Worm (Caenorhabditis elegans) whole organism, L4 larva: ENCODE measurements around the gene str-226.
A peak's percentile ranks its signal among the peaks of the same experiment; 100 is the strongest.

Source experiments
- F26F4.8 ChIP-seq: fragments of 200-800 bp; sonication (Bioruptor generic); conservative IDR thresholded peaks from 2 replicates; pipeline ENCODE4 v1.3.6; 2022; ENCODE audit warnings: missing genetic modification characterization, missing compliant biosample characterization
- F37D6.2 ChIP-seq: sonication (generic microtip); optimal IDR thresholded peaks from 2 replicates; lab custom pipeline; 2016; ENCODE audit warnings: mild to moderate bottlenecking, missing genetic modification characterization, missing compliant biosample characterization
- T20F7.1 ChIP-seq: fragments of 200-800 bp; sonication (Bioruptor generic); optimal IDR thresholded peaks from 2 replicates; lab custom pipeline; 2018; ENCODE audit warnings: mild to moderate bottlenecking, missing genetic modification characterization, missing compliant biosample characterization
- T26A8.4 ChIP-seq: fragments of 200-800 bp; sonication (Bioruptor generic); IDR thresholded peaks from 2 replicates; pipeline ENCODE4 v1.3.6; 2022; ENCODE audit warnings: missing genetic modification characterization, missing compliant biosample characterization
- Y105C5A.15 ChIP-seq: fragments of 200-800 bp; sonication (Bioruptor generic); IDR thresholded peaks from 2 replicates; pipeline ENCODE4 v1.3.6; 2022; ENCODE audit warnings: missing genetic modification characterization, missing compliant biosample characterization
- Y5F2A.4 ChIP-seq: fragments of 200-800 bp; sonication (Bioruptor generic); optimal IDR thresholded peaks from 2 replicates; lab custom pipeline; 2018; ENCODE audit warnings: mild to moderate bottlenecking, missing genetic modification characterization, missing compliant biosample characterization
- ZK337.2 ChIP-seq: fragments of 200-800 bp; sonication (Bioruptor generic); IDR thresholded peaks from 2 replicates; pipeline ENCODE4 v1.3.6; 2022; ENCODE audit warnings: missing genetic modification reagents, missing genetic modification characterization, missing compliant biosample characterization
- aly-2 ChIP-seq: sonication (generic microtip); optimal IDR thresholded peaks from 2 replicates; lab custom pipeline; 2018; ENCODE audit warnings: missing biosample characterization, missing genetic modification characterization
- attf-4 ChIP-seq: sonication (generic microtip); optimal IDR thresholded peaks from 3 replicates; lab custom pipeline; 2017; ENCODE audit warnings: missing biosample characterization, missing genetic modification characterization
- ceh-28 ChIP-seq: fragments of 150-350 bp; optimal IDR thresholded peaks from 2 replicates; lab custom pipeline; 2014; ENCODE audit warnings: missing biosample characterization, missing genetic modification reagents, missing genetic modification characterization
- ceh-32 ChIP-seq: sonication (generic microtip); optimal IDR thresholded peaks from 2 replicates; lab custom pipeline; 2016; ENCODE audit warnings: mild to moderate bottlenecking, missing genetic modification characterization, missing compliant biosample characterization; ENCODE audit not compliant: poor library complexity
- ceh-62 ChIP-seq: sonication (generic microtip); optimal IDR thresholded peaks from 2 replicates; lab custom pipeline; 2017; ENCODE audit warnings: missing biosample characterization, missing genetic modification characterization
- ces-1 ChIP-seq: fragments of 150-350 bp; sonication (generic microtip); optimal IDR thresholded peaks from 4 replicates; lab custom pipeline; 2014; ENCODE audit warnings: missing biosample characterization, missing genetic modification reagents, missing genetic modification characterization
- daf-16 ChIP-seq, 3 experiments: sonication (generic microtip); optimal IDR thresholded peaks; 2 replicates each; lab custom pipeline; 2016 to 2017; ENCODE audit warnings: missing genetic modification characterization in 3 of 3, missing genetic modification reagents in 3 of 3, mild to moderate bottlenecking in 2 of 3, missing compliant biosample characterization in 2 of 3, missing biosample characterization in 1 of 3, moderate library complexity in 1 of 3
- daf-19 ChIP-seq: fragments of 200-800 bp; sonication (Bioruptor generic); conservative IDR thresholded peaks from 2 replicates; pipeline ENCODE4 v1.3.6; 2022; ENCODE audit warnings: missing genetic modification characterization, missing compliant biosample characterization
- dmd-6 ChIP-seq: fragments of 200-800 bp; sonication (Bioruptor generic); IDR thresholded peaks from 2 replicates; pipeline ENCODE4 v1.3.6; 2022; ENCODE audit warnings: missing genetic modification reagents, missing genetic modification characterization, missing compliant biosample characterization
- dmd-8 ChIP-seq: fragments of 200-800 bp; sonication (Bioruptor generic); IDR thresholded peaks from 2 replicates; pipeline ENCODE4 v1.3.6; 2022; ENCODE audit warnings: missing genetic modification characterization, missing compliant biosample characterization
- dve-1 ChIP-seq: sonication (generic microtip); optimal IDR thresholded peaks from 2 replicates; lab custom pipeline; 2017; ENCODE audit warnings: antibody characterized with exemption, mild to moderate bottlenecking, missing genetic modification characterization, missing compliant biosample characterization; ENCODE audit not compliant: insufficient read depth
- egl-27 ChIP-seq: sonication (generic microtip); optimal IDR thresholded peaks from 3 replicates; lab custom pipeline; 2017; ENCODE audit warnings: missing biosample characterization, missing genetic modification reagents, missing genetic modification characterization
- fos-1 ChIP-seq: fragments of 150-350 bp; optimal IDR thresholded peaks from 2 replicates; lab custom pipeline; 2014; ENCODE audit warnings: missing biosample characterization, missing genetic modification characterization
- gei-8 ChIP-seq: fragments of 200-800 bp; sonication (Bioruptor generic); optimal IDR thresholded peaks from 2 replicates; lab custom pipeline; 2018; ENCODE audit warnings: mild to moderate bottlenecking, missing genetic modification characterization, missing compliant biosample characterization
- hmg-1.1 ChIP-seq: fragments of 200-800 bp; sonication (Bioruptor generic); IDR thresholded peaks from 2 replicates; pipeline ENCODE4 v1.3.6; 2022; ENCODE audit warnings: missing genetic modification reagents, missing genetic modification characterization, missing compliant biosample characterization
- lin-1 ChIP-seq: fragments of 200-800 bp; sonication (Bioruptor generic); IDR thresholded peaks from 2 replicates; pipeline ENCODE4 v1.3.6; 2022; ENCODE audit warnings: missing genetic modification reagents, missing genetic modification characterization, missing compliant biosample characterization
- madf-9 ChIP-seq: fragments of 200-800 bp; sonication (Bioruptor generic); conservative IDR thresholded peaks from 2 replicates; pipeline ENCODE4 v1.3.6; 2022; ENCODE audit warnings: missing genetic modification reagents, missing genetic modification characterization, missing compliant biosample characterization
- nhr-11 ChIP-seq: fragments of 150-350 bp; optimal IDR thresholded peaks from 2 replicates; lab custom pipeline; 2014; ENCODE audit warnings: missing biosample characterization, missing genetic modification characterization
- nhr-111 ChIP-seq: fragments of 200-800 bp; sonication (Bioruptor generic); optimal IDR thresholded peaks from 2 replicates; lab custom pipeline; 2018; ENCODE audit warnings: mild to moderate bottlenecking, missing genetic modification characterization, missing compliant biosample characterization
- nhr-237 ChIP-seq: sonication (generic microtip); optimal IDR thresholded peaks from 2 replicates; lab custom pipeline; 2017; ENCODE audit warnings: missing biosample characterization, missing genetic modification characterization
- nhr-28 ChIP-seq: fragments of 150-350 bp; optimal IDR thresholded peaks from 2 replicates; lab custom pipeline; 2014; ENCODE audit warnings: missing biosample characterization, missing genetic modification characterization
- nhr-42 ChIP-seq: fragments of 200-800 bp; sonication (Bioruptor generic); IDR thresholded peaks from 2 replicates; pipeline ENCODE4 v1.3.6; 2022; ENCODE audit warnings: missing genetic modification characterization, missing compliant biosample characterization
- nhr-6 ChIP-seq: fragments of 150-350 bp; optimal IDR thresholded peaks from 2 replicates; lab custom pipeline; 2014; ENCODE audit warnings: missing biosample characterization, missing genetic modification characterization
- pqm-1 ChIP-seq: sonication (generic microtip); optimal IDR thresholded peaks from 2 replicates; lab custom pipeline; 2017; ENCODE audit warnings: missing biosample characterization, missing genetic modification characterization
- rbr-2 ChIP-seq: sonication (generic microtip); optimal IDR thresholded peaks from 2 replicates; lab custom pipeline; 2016; ENCODE audit warnings: missing genotype, missing genetic modification characterization, missing compliant biosample characterization
- snpc-1.2 ChIP-seq: fragments of 200-800 bp; sonication (Bioruptor generic); IDR thresholded peaks from 2 replicates; pipeline ENCODE4 v1.3.6; 2022; ENCODE audit warnings: missing genetic modification reagents, missing genetic modification characterization, missing compliant biosample characterization
- spr-3 ChIP-seq: fragments of 200-800 bp; sonication (Bioruptor generic); optimal IDR thresholded peaks from 2 replicates; lab custom pipeline; 2018; ENCODE audit warnings: mild to moderate bottlenecking, missing genetic modification characterization, missing compliant biosample characterization
- tra-1 ChIP-seq: fragments of 200-800 bp; sonication (Bioruptor generic); IDR thresholded peaks from 2 replicates; pipeline ENCODE4 v1.3.6; 2022; ENCODE audit warnings: missing genetic modification reagents, missing genetic modification characterization, missing compliant biosample characterization
- unc-62 ChIP-seq, 3 experiments: fragments of 150-350 bp in 1 of 3; sonication (generic microtip); optimal IDR thresholded peaks in 2 of 3; peaks in 1 of 3; 1 replicate in 1 of 3; 2 replicates in 2 of 3; lab custom pipeline; 2014 to 2017; ENCODE audit warnings: missing biosample characterization in 3 of 3, missing genetic modification characterization in 3 of 3, missing genetic modification reagents in 3 of 3, missing genotype in 1 of 3
- vab-7 ChIP-seq: fragments of 200-800 bp; sonication (Bioruptor generic); IDR thresholded peaks from 2 replicates; pipeline ENCODE4 v1.3.6; 2022; ENCODE audit warnings: missing genetic modification reagents, missing genetic modification characterization, missing compliant biosample characterization
- zag-1 ChIP-seq: fragments of 150-350 bp; optimal IDR thresholded peaks from 2 replicates; lab custom pipeline; 2014; ENCODE audit warnings: missing biosample characterization, missing genetic modification characterization
- zfp-2 ChIP-seq: sonication (generic microtip); optimal IDR thresholded peaks from 2 replicates; lab custom pipeline; 2016; ENCODE audit warnings: mild to moderate bottlenecking, missing genetic modification characterization, missing compliant biosample characterization
- ztf-11 ChIP-seq: fragments of 150-350 bp; optimal IDR thresholded peaks from 2 replicates; lab custom pipeline; 2014; ENCODE audit warnings: missing biosample characterization, missing genetic modification characterization

The str-226 gene

DNA sequence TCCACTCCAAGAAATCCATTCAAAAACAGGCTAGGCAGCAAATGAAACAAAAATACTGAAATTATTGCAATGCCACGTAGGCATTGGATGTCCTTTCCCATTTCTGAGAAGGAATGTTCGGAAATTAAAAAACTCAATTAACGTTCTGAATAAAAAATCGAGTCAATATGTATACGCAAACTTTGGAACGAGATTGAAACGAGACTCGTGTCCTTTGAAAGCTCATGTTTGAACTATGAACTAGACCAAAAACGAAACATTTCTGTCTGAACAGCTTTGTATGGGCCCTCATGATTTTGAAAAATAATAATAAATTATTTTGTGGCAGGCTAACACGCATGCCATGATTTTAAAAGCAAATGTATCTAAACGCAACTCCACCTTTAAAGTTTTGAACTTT is 37.5 kb upstream of the str-226 start, which contains the start of gene oac-2:
oac-2 (minus strand) TSS at position 101 of the 400 bp plus-strand sequence.
- TF ChIP-seq ztf-11 = no peak
- no peak for TF ChIP-seq dve-1
- no peak for TF ChIP-seq attf-4
- TF ChIP-seq tra-1 (GFP tag; lab: Robert Waterston, UW) = no peak
- no peak for TF ChIP-seq fos-1 (tag; lab: Kevin White, UChicago)
- no peak for TF ChIP-seq nhr-237
- no peak for TF ChIP-seq ZK337.2 (GFP tag; lab: Robert Waterston, UW)

ce11 chrV:3476228-3476627 is 36.3 kb upstream of the str-226 start:
- TF ChIP-seq unc-62 (GFP tag; optimal IDR thresholded peaks at IDR 0.05 in 1 of 2; lab: Kevin White, UChicago) = peak in 1 of 2 experiments; percentile 97
- TF ChIP-seq unc-62 (tag; optimal IDR thresholded peaks at IDR 0.05; lab: Kevin White, UChicago) = no peak
- TF ChIP-seq Y5F2A.4 (GFP tag; lab: Kevin White, UChicago) = no peak
- TF ChIP-seq, all 104 proteins: peak for 1

- TF ChIP-seq T20F7.1 (GFP tag; lab: Kevin White, UChicago) (no peak), madf-9 (no peak), T26A8.4 (GFP tag; lab: Robert Waterston, UW) (no peak), ceh-32 (tag; lab: Kevin White, UChicago) (no peak), spr-3 (no peak), zag-1 (tag; lab: Kevin White, UChicago) (no peak), rbr-2 (tag; lab: Kevin White, UChicago) (no peak), ceh-62 (tag; lab: Kevin White, UChicago) (no peak), hmg-1.1 (GFP tag; lab: Robert Waterston, UW) (no peak), daf-19 (GFP tag; lab: Robert Waterston, UW) (no peak), nhr-42 (GFP tag; lab: Robert Waterston, UW) (no peak)
These were observed 35.0 kb upstream of the str-226 start, which contains the start of gene srbc-31 for ce11 chrV:3477496-3477895. Gene srbc-31 (minus strand): TSS chrV:3477596.

DNA sequence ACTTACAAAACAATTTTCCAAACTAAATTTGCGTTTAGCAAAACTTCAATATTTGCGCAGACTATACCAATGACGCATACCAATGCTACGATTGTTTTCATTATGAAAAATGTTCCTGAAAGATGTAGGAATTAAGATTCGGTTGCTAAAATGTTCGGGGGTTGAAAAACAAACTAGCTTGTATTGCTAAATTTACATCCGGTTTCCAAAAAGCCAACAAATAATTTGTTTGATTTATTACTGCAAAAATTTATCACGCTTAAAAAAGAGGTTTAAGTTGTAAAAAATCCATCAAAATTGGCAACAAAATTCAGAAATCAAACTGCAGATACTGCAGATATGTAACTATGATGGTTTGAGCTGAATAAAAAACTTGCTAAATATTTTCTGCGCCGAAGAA is 32.1 kb upstream of the str-226 start, which contains the start of gene srbc-30:
srbc-30 (minus strand) TSS at position 101 of the 400 bp plus-strand sequence.
- TF ChIP-seq dve-1 = no peak
- no peak for TF ChIP-seq ces-1 (GFP tag; lab: Kevin White, UChicago)
- TF ChIP-seq zfp-2 (tag; lab: Kevin White, UChicago) = no peak
- no peak for TF ChIP-seq gei-8 (GFP tag; lab: Kevin White, UChicago)
- no peak for TF ChIP-seq egl-27 (tag; lab: Kevin White, UChicago)
- TF ChIP-seq ztf-11 = no peak
- no peak for TF ChIP-seq snpc-1.2 (GFP tag; lab: Robert Waterston, UW)
- no peak for TF ChIP-seq F26F4.8 (GFP tag; lab: Robert Waterston, UW)
- no peak for TF ChIP-seq vab-7 (GFP tag; lab: Robert Waterston, UW)
- TF ChIP-seq Y105C5A.15 (GFP tag; lab: Robert Waterston, UW) = no peak
- TF ChIP-seq aly-2 = no peak
- TF ChIP-seq nhr-6 (tag; lab: Kevin White, UChicago) = no peak
- TF ChIP-seq dmd-8 (GFP tag; lab: Robert Waterston, UW) = no peak
- TF ChIP-seq zag-1 (tag; lab: Kevin White, UChicago) = no peak
- TF ChIP-seq lin-1 (GFP tag; lab: Robert Waterston, UW) = no peak
- no peak for TF ChIP-seq nhr-11 (tag; lab: Kevin White, UChicago)

- no peak for TF ChIP-seq F37D6.2 (tag; lab: Kevin White, UChicago)
- TF ChIP-seq pqm-1 = no peak
- no peak for TF ChIP-seq nhr-28
- TF ChIP-seq ceh-28 (tag; lab: Kevin White, UChicago) = no peak
- no peak for TF ChIP-seq nhr-111 (GFP tag; lab: Kevin White, UChicago)
- no peak for TF ChIP-seq ces-1 (GFP tag; lab: Kevin White, UChicago)
- TF ChIP-seq dmd-6 (GFP tag; lab: Robert Waterston, UW) = no peak
- no peak for TF ChIP-seq daf-16 (GFP tag; optimal IDR thresholded peaks at IDR 0.05; lab: Kevin White, UChicago)
- TF ChIP-seq daf-16 (tag; optimal IDR thresholded peaks at IDR 0.05; lab: Kevin White, UChicago) = peak; percentile 96
These were observed 29.9 kb upstream of the str-226 start, which contains the start of gene lys-7 for ce11 chrV:3482550-3483002. Gene lys-7 (minus strand): TSS chrV:3482600.
